Fruit fly (Drosophila melanogaster) whole organism, embryonic: ENCODE results near the gene THG.

Experiments
- Bdp1 ChIP-seq: fragments of 200-800 bp; sonication (Bioruptor generic); optimal IDR thresholded peaks from 3 replicates; lab custom pipeline; 2016; ENCODE audit warnings: missing biosample characterization, missing genetic modification characterization
- Bgb ChIP-seq: fragments of 200-800 bp; sonication (Bioruptor generic); IDR thresholded peaks from 2 replicates; pipeline ENCODE4 v1.3.6; 2022; ENCODE audit warnings: missing biosample characterization, missing genetic modification characterization; ENCODE audit not compliant: partially characterized antibody
- Blimp-1 ChIP-seq: fragments of 200-800 bp; sonication (Bioruptor generic); optimal IDR thresholded peaks from 3 replicates; lab custom pipeline; 2018; ENCODE audit warnings: missing biosample characterization, missing genetic modification characterization, mild to moderate bottlenecking, moderate library complexity, missing genetic modification reagents
- C15 ChIP-seq: fragments of 200-800 bp; sonication (Bioruptor generic); IDR thresholded peaks from 3 replicates; pipeline ENCODE4 v1.3.6; 2022; ENCODE audit warnings: missing biosample characterization, missing genetic modification characterization
- CG12659 ChIP-seq: fragments of 200-800 bp; sonication (Bioruptor generic); optimal IDR thresholded peaks from 3 replicates; lab custom pipeline; 2017; ENCODE audit warnings: mild to moderate bottlenecking, missing biosample characterization, missing genetic modification reagents, missing genetic modification characterization
- CG13287 ChIP-seq: fragments of 200-800 bp; sonication (Bioruptor generic); IDR thresholded peaks from 2 replicates; pipeline ENCODE4 v1.3.6; 2022; ENCODE audit warnings: missing biosample characterization, missing genetic modification characterization; ENCODE audit not compliant: partially characterized antibody
- CG13624 ChIP-seq: fragments of 200-800 bp; sonication (Bioruptor generic); optimal IDR thresholded peaks from 2 replicates; lab custom pipeline; 2016; ENCODE audit warnings: missing biosample characterization, missing genetic modification characterization
- CG14014 ChIP-seq: fragments of 200-800 bp; sonication (Bioruptor generic); IDR thresholded peaks from 2 replicates; pipeline ENCODE4 v1.3.6; 2022; ENCODE audit warnings: missing biosample characterization, missing genetic modification characterization
- CG15601 ChIP-seq: fragments of 200-800 bp; sonication (Bioruptor generic); optimal IDR thresholded peaks from 3 replicates; lab custom pipeline; 2019; ENCODE audit warnings: missing biosample characterization, mild to moderate bottlenecking, missing genetic modification characterization, moderate library complexity
- CG17612 ChIP-seq: fragments of 200-800 bp; sonication (Bioruptor generic); IDR thresholded peaks from 2 replicates; pipeline ENCODE4 v1.3.6; 2022; ENCODE audit warnings: missing biosample characterization, missing genetic modification characterization
- CG34224 ChIP-seq: fragments of 200-800 bp; sonication (Bioruptor generic); IDR thresholded peaks from 3 replicates; pipeline ENCODE4 v1.3.6; 2022; ENCODE audit warnings: missing biosample characterization, missing genetic modification characterization; ENCODE audit not compliant: partially characterized antibody
- CG6654 ChIP-seq: fragments of 200-800 bp; sonication (Bioruptor generic); optimal IDR thresholded peaks from 2 replicates; lab custom pipeline; 2017; ENCODE audit warnings: missing biosample characterization, mild to moderate bottlenecking, missing genetic modification characterization
- CG9215 ChIP-seq: fragments of 200-800 bp; sonication (Bioruptor generic); IDR thresholded peaks from 2 replicates; pipeline ENCODE4 v1.3.6; 2022; ENCODE audit warnings: missing biosample characterization, missing genetic modification characterization
- Deaf1 ChIP-seq: fragments of 200-800 bp; optimal IDR thresholded peaks from 3 replicates; lab custom pipeline; 2019; ENCODE audit warnings: missing biosample characterization, mild to moderate bottlenecking, missing genetic modification characterization, moderate library complexity
- Dll ChIP-seq: fragments of 200-800 bp; sonication (Bioruptor generic); IDR thresholded peaks from 4 replicates; pipeline ENCODE4 v1.3.6; 2022; ENCODE audit warnings: missing biosample characterization, missing genetic modification characterization; ENCODE audit not compliant: partially characterized antibody
- Doc2 ChIP-seq: fragments of 200-800 bp; sonication (Bioruptor generic); IDR thresholded peaks from 2 replicates; pipeline ENCODE4 v1.3.6; 2022; ENCODE audit warnings: missing biosample characterization, missing genetic modification characterization
- E2f2 ChIP-seq: fragments of 200-800 bp; sonication (Bioruptor generic); IDR thresholded peaks from 2 replicates; pipeline ENCODE4 v1.3.6; 2022; ENCODE audit warnings: missing biosample characterization, missing genetic modification characterization
- Ets65A ChIP-seq: fragments of 200-800 bp; sonication (Bioruptor generic); peaks from one replicate; lab custom pipeline; 2016; ENCODE audit warnings: missing biosample characterization, missing genetic modification characterization
- Jarid2 ChIP-seq: fragments of 200-800 bp; sonication (Bioruptor generic); optimal IDR thresholded peaks from 3 replicates; lab custom pipeline; 2017; ENCODE audit warnings: mild to moderate bottlenecking, missing biosample characterization, missing genetic modification reagents, missing genetic modification characterization
- Lhr ChIP-seq: fragments of 200-800 bp; sonication (Bioruptor generic); optimal IDR thresholded peaks from 3 replicates; lab custom pipeline; 2017; ENCODE audit warnings: mild to moderate bottlenecking, missing biosample characterization, missing genetic modification reagents, missing genetic modification characterization
- MESR4 ChIP-seq: fragments of 200-800 bp; sonication (Bioruptor generic); optimal IDR thresholded peaks from 2 replicates; lab custom pipeline; 2018; ENCODE audit warnings: missing biosample characterization, mild to moderate bottlenecking, missing genetic modification characterization, moderate library complexity
- Nf-YB ChIP-seq: fragments of 200-800 bp; sonication (Bioruptor generic); optimal IDR thresholded peaks from 3 replicates; lab custom pipeline; 2019; ENCODE audit warnings: missing biosample characterization, mild to moderate bottlenecking, missing genetic modification characterization, moderate library complexity
- Six4 ChIP-seq: fragments of 200-800 bp; sonication (Bioruptor generic); optimal IDR thresholded peaks from 2 replicates; lab custom pipeline; 2016; ENCODE audit warnings: missing biosample characterization, missing genetic modification characterization
- Trl ChIP-seq, 3 experiments: fragments of >200 bp in 2 of 3; fragments of 200-800 bp in 1 of 3; sonication (Bioruptor generic) in 1 of 3; optimal IDR thresholded peaks; 2 replicates in 1 of 3; 3 replicates in 2 of 3; lab custom pipeline; 2016 to 2017; ENCODE audit warnings: missing biosample characterization in 1 of 3, missing genetic modification characterization in 1 of 3
- aop ChIP-seq: fragments of 200-800 bp; sonication (Bioruptor generic); IDR thresholded peaks from 2 replicates; pipeline ENCODE4 v1.3.6; 2022; ENCODE audit warnings: missing biosample characterization, missing genetic modification characterization
- bab2 ChIP-seq: fragments of 200-800 bp; sonication (Bioruptor generic); optimal IDR thresholded peaks from 2 replicates; lab custom pipeline; 2016; ENCODE audit warnings: missing biosample characterization, missing genetic modification characterization
- bbx ChIP-seq: fragments of 200-800 bp; sonication (Bioruptor generic); IDR thresholded peaks from 2 replicates; pipeline ENCODE4 v1.3.6; 2022; ENCODE audit warnings: missing biosample characterization, missing genetic modification characterization; ENCODE audit not compliant: partially characterized antibody
- bowl ChIP-seq: fragments of 200-800 bp; sonication (Bioruptor generic); IDR thresholded peaks from 2 replicates; pipeline ENCODE4 v1.3.6; 2022; ENCODE audit warnings: missing biosample characterization, missing genetic modification characterization
- chinmo ChIP-seq: fragments of 200-800 bp; sonication (Bioruptor generic); IDR thresholded peaks from 4 replicates; pipeline ENCODE4 v1.3.6; 2022; ENCODE audit warnings: missing biosample characterization, missing genetic modification characterization; ENCODE audit not compliant: partially characterized antibody
- ci ChIP-seq: fragments of 200-800 bp; sonication (Bioruptor generic); IDR thresholded peaks from 3 replicates; pipeline ENCODE4 v1.3.6; 2022; ENCODE audit warnings: missing biosample characterization, missing genetic modification characterization
- en ChIP-seq: fragments of 200-800 bp; sonication (Bioruptor generic); optimal IDR thresholded peaks from 2 replicates; lab custom pipeline; 2016; ENCODE audit warnings: missing biosample characterization, missing genetic modification characterization
- eve ChIP-seq, 2 experiments: fragments of >200 bp; optimal IDR thresholded peaks; 2 replicates each; lab custom pipeline; 2017; ENCODE audit warnings: missing biosample characterization in 2 of 2, missing genetic modification characterization in 2 of 2
- eyg ChIP-seq: fragments of 200-800 bp; sonication (Bioruptor generic); optimal IDR thresholded peaks from 3 replicates; lab custom pipeline; 2016; ENCODE audit warnings: missing biosample characterization, missing genetic modification characterization
- jing ChIP-seq: fragments of 200-800 bp; sonication (Bioruptor generic); optimal IDR thresholded peaks from 2 replicates; lab custom pipeline; 2018; ENCODE audit warnings: missing biosample characterization, mild to moderate bottlenecking, missing genetic modification characterization
- kah ChIP-seq: fragments of 200-800 bp; sonication (Bioruptor generic); optimal IDR thresholded peaks from 2 replicates; lab custom pipeline; 2018; ENCODE audit warnings: missing biosample characterization, mild to moderate bottlenecking, missing genetic modification characterization
- lab ChIP-seq: fragments of 200-800 bp; sonication (Bioruptor generic); optimal IDR thresholded peaks from 3 replicates; lab custom pipeline; 2017; ENCODE audit warnings: missing biosample characterization, missing genetic modification characterization, mild to moderate bottlenecking, moderate library complexity, missing genetic modification reagents
- mam ChIP-seq: fragments of 200-800 bp; sonication (Bioruptor generic); optimal IDR thresholded peaks from 3 replicates; lab custom pipeline; 2016; ENCODE audit warnings: missing biosample characterization, missing genetic modification characterization
- mld ChIP-seq: fragments of 200-800 bp; sonication (Bioruptor generic); IDR thresholded peaks from 3 replicates; pipeline ENCODE4 v1.3.6; 2022; ENCODE audit warnings: missing biosample characterization, missing genetic modification characterization; ENCODE audit not compliant: partially characterized antibody
- nom ChIP-seq: fragments of 200-800 bp; sonication (Bioruptor generic); optimal IDR thresholded peaks from 2 replicates; lab custom pipeline; 2017; ENCODE audit warnings: missing biosample characterization, missing genetic modification characterization, mild to moderate bottlenecking, moderate library complexity, missing genetic modification reagents
- oc ChIP-seq: fragments of 200-800 bp; sonication (Bioruptor generic); optimal IDR thresholded peaks from 2 replicates; lab custom pipeline; 2018; ENCODE audit warnings: missing biosample characterization, mild to moderate bottlenecking, missing genetic modification characterization, moderate library complexity
- pnt ChIP-seq: fragments of 200-800 bp; sonication (Bioruptor generic); optimal IDR thresholded peaks from 3 replicates; lab custom pipeline; 2016; ENCODE audit warnings: missing biosample characterization, missing genetic modification characterization
- ro ChIP-seq: fragments of 200-800 bp; sonication (Bioruptor generic); IDR thresholded peaks from 2 replicates; pipeline ENCODE4 v1.3.6; 2022; ENCODE audit warnings: missing biosample characterization, missing genetic modification characterization
- slou ChIP-seq: fragments of 200-800 bp; sonication (Bioruptor generic); optimal IDR thresholded peaks from 3 replicates; lab custom pipeline; 2016; ENCODE audit warnings: missing biosample characterization, missing genetic modification characterization
- sqz ChIP-seq: fragments of 200-800 bp; sonication (Bioruptor generic); optimal IDR thresholded peaks from 3 replicates; lab custom pipeline; 2018; ENCODE audit warnings: missing biosample characterization, mild to moderate bottlenecking, missing genetic modification characterization
- tio ChIP-seq: fragments of 200-800 bp; sonication (Bioruptor generic); optimal IDR thresholded peaks from 2 replicates; lab custom pipeline; 2017; ENCODE audit warnings: missing biosample characterization, missing genetic modification characterization, inconsistent platforms
- vvl ChIP-seq: fragments of 200-800 bp; sonication (Bioruptor generic); IDR thresholded peaks from 2 replicates; pipeline ENCODE4 v1.3.6; 2022; ENCODE audit warnings: missing biosample characterization, missing genetic modification characterization

THG gene

dm6 chr2L:14997370-14997769 is 12.2 kb downstream of the THG start, which contains the start of gene mol:
Gene mol (minus strand): TSS chr2L:14997559.
- peak; percentile 17 for TF ChIP-seq oc
- TF ChIP-seq Blimp-1 (GFP tag; lab: Kevin White, UChicago) = peak; percentile 63
- peak; percentile 50 to 59 for TF ChIP-seq Trl (optimal IDR thresholded peaks at IDR 0.05; lab: Kevin White, UChicago)
- peak; percentile 6 for TF ChIP-seq Trl (GFP tag; optimal IDR thresholded peaks at IDR 0.05; lab: Kevin White, UChicago)
- TF ChIP-seq CG34224 (GFP tag; lab: Robert Waterston, UW) = 0 out of 3 replicates have a peak, but pooled peaks have one; percentile 16
- TF ChIP-seq lab = peak; percentile 15
- peak; percentile 23; the same call in 1 of the 2 replicates for TF ChIP-seq CG13287
- TF ChIP-seq mld (GFP tag; lab: Robert Waterston, UW) = 0 out of 3 replicates have a peak, but pooled peaks have one; percentile 39
- TF ChIP-seq Deaf1 (tag; lab: Kevin White, UChicago) = peak; percentile 11
- 0 out of 4 replicates have a peak, but pooled peaks have one; percentile 16 for TF ChIP-seq Dll (GFP tag; lab: Robert Waterston, UW)
- TF ChIP-seq chinmo (GFP tag; lab: Robert Waterston, UW) = 0 out of 4 replicates have a peak, but pooled peaks have one; percentile 71
- TF ChIP-seq E2f2 (GFP tag; lab: Robert Waterston, UW) = 0 out of 2 replicates have a peak, but pooled peaks have one; percentile 18
- no peak for TF ChIP-seq CG6654 (GFP tag; lab: Kevin White, UChicago)
- TF ChIP-seq bbx (GFP tag; lab: Robert Waterston, UW) = peak; percentile 26; the same call in 1 of the 2 replicates
- 0 out of 2 replicates have a peak, but pooled peaks have one; percentile 17 for TF ChIP-seq Bgb (GFP tag; lab: Robert Waterston, UW)
- 0 out of 2 replicates have a peak, but pooled peaks have one; percentile 8 for TF ChIP-seq CG14014 (GFP tag; lab: Robert Waterston, UW)
- no peak for TF ChIP-seq Lhr (GFP tag; lab: Kevin White, UChicago)
- TF ChIP-seq Jarid2 = peak; percentile 81
- peak; percentile 70 for TF ChIP-seq vvl (GFP tag; lab: Robert Waterston, UW)
- no peak for TF ChIP-seq Nf-YB (GFP tag; lab: Kevin White, UChicago)
- TF ChIP-seq ci (GFP tag; lab: Robert Waterston, UW) = 0 out of 3 replicates have a peak, but pooled peaks have one; percentile 42
- no peak for TF ChIP-seq C15 (GFP tag; lab: Robert Waterston, UW)
- peak; percentile 58 for TF ChIP-seq nom (GFP tag; lab: Kevin White, UChicago)
- TF ChIP-seq CG9215 (GFP tag; lab: Robert Waterston, UW) = no peak
- no peak for TF ChIP-seq sqz
- TF ChIP-seq Ets65A = peak; percentile 64
- no peak for TF ChIP-seq Bdp1 (GFP tag; lab: Kevin White, UChicago)

- TF ChIP-seq CG13287 (peak; percentile 26; the same call in 1 of the 2 replicates), eve (GFP tag; optimal IDR thresholded peaks at IDR 0.05; lab: Kevin White, UChicago) (peak in 1 of 2 experiments; percentile 77), aop (GFP tag; lab: Robert Waterston, UW) (peak; percentile 71; the same call in 1 of the 2 replicates), CG6654 (GFP tag; lab: Kevin White, UChicago) (peak; percentile 48), CG15601 (tag; lab: Kevin White, UChicago) (peak; percentile 91), bowl (GFP tag; lab: Robert Waterston, UW) (peak; percentile 84), en (GFP tag; lab: Kevin White, UChicago) (peak; percentile 34), bab2 (GFP tag; lab: Kevin White, UChicago) (peak; percentile 36), slou (GFP tag; lab: Kevin White, UChicago) (peak; percentile 79), pnt (GFP tag; lab: Kevin White, UChicago) (no peak), jing (GFP tag; lab: Kevin White, UChicago) (peak; percentile 76), mam (GFP tag; lab: Kevin White, UChicago) (no peak), Six4 (GFP tag; lab: Kevin White, UChicago) (peak; percentile 89), Doc2 (GFP tag; lab: Robert Waterston, UW) (no peak), tio (GFP tag; lab: Kevin White, UChicago) (peak; percentile 82), CG12659 (GFP tag; lab: Kevin White, UChicago) (peak; percentile 91), MESR4 (peak; percentile 5), CG17612 (GFP tag; lab: Robert Waterston, UW) (peak; percentile 68), kah (GFP tag; lab: Kevin White, UChicago) (peak; percentile 91), Nf-YB (GFP tag; lab: Kevin White, UChicago) (peak; percentile 74), ro (peak; percentile 87), CG13624 (GFP tag; lab: Kevin White, UChicago) (no peak), eyg (GFP tag; lab: Kevin White, UChicago) (no peak)
These were observed 13.7 kb downstream of the THG start for dm6 chr2L:14995594-14996463.
